Worm (Caenorhabditis elegans) whole organism, L1 larva: Measurements from ENCODE around the gene C14C6.3.

Experiments
- C16A3.4 ChIP-seq: fragments of 150-350 bp; optimal IDR thresholded peaks from 2 replicates; lab custom pipeline; 2014; ENCODE audit warnings: missing biosample characterization, missing genetic modification characterization
- C34B4.2 ChIP-seq: sonication (generic microtip); optimal IDR thresholded peaks from 2 replicates; lab custom pipeline; 2017; ENCODE audit warnings: mild to moderate bottlenecking, missing genetic modification characterization, missing compliant biosample characterization
- F16B12.6 ChIP-seq: fragments of 150-350 bp; optimal IDR thresholded peaks from 2 replicates; lab custom pipeline; 2014; ENCODE audit warnings: missing biosample characterization, missing genetic modification characterization
- aly-2 ChIP-seq: fragments of 150-350 bp; optimal IDR thresholded peaks from 2 replicates; lab custom pipeline; 2014; ENCODE audit warnings: missing biosample characterization, missing genetic modification characterization
- blmp-1 ChIP-seq: fragments of 150-350 bp; optimal IDR thresholded peaks from 2 replicates; lab custom pipeline; 2014; ENCODE audit warnings: missing biosample characterization, missing genetic modification characterization
- ceh-63 ChIP-seq: fragments of 200-800 bp; sonication (Bioruptor generic); optimal IDR thresholded peaks from 2 replicates; lab custom pipeline; 2018; ENCODE audit warnings: mild to moderate bottlenecking, missing genetic modification characterization, missing compliant biosample characterization
- ceh-82 ChIP-seq, 3 experiments: fragments of 150-350 bp in 1 of 3; sonication (generic microtip) in 2 of 3; optimal IDR thresholded peaks; 2 replicates each; lab custom pipeline; 2014 to 2017; ENCODE audit warnings: missing biosample characterization in 3 of 3, missing genetic modification characterization in 3 of 3
- ceh-88 ChIP-seq: fragments of 200-800 bp; sonication (Bioruptor generic); IDR thresholded peaks from 2 replicates; pipeline ENCODE4 v1.3.6; 2022; ENCODE audit warnings: missing genetic modification characterization, missing compliant biosample characterization
- dpl-1 ChIP-seq, 3 experiments: fragments of 150-350 bp in 2 of 3; sonication (generic microtip) in 1 of 3; optimal IDR thresholded peaks; 2 replicates each; lab custom pipeline; 2014 to 2017; ENCODE audit warnings: missing biosample characterization in 3 of 3, missing genetic modification characterization in 3 of 3, missing genetic modification reagents in 3 of 3
- efl-1 ChIP-seq, 4 experiments: fragments of 150-350 bp; optimal IDR thresholded peaks in 3 of 4; peaks in 1 of 4; 1 replicate in 1 of 4; 2 replicates in 3 of 4; lab custom pipeline; 2014; ENCODE audit warnings: missing biosample characterization in 2 of 4, missing genetic modification characterization in 2 of 4, missing genetic modification reagents in 2 of 4
- efl-3 ChIP-seq: fragments of 200-800 bp; sonication (Bioruptor generic); optimal IDR thresholded peaks from 2 replicates; lab custom pipeline; 2018; ENCODE audit warnings: mild to moderate bottlenecking, missing genetic modification characterization, missing compliant biosample characterization
- egl-27 ChIP-seq, 2 experiments: fragments of 150-350 bp in 1 of 2; sonication (generic microtip); optimal IDR thresholded peaks; 3 replicates each; lab custom pipeline; 2017 to 2018; ENCODE audit warnings: missing biosample characterization in 2 of 2, missing genetic modification characterization in 2 of 2, missing genetic modification reagents in 2 of 2
- elt-2 ChIP-seq: sonication (generic microtip); optimal IDR thresholded peaks from 2 replicates; lab custom pipeline; 2016; ENCODE audit warnings: missing genetic modification characterization, mild to moderate bottlenecking, inconsistent platforms, missing compliant biosample characterization, missing genetic modification reagents
- elt-3 ChIP-seq, 6 experiments: fragments of 150-350 bp in 1 of 6; sonication (generic microtip); optimal IDR thresholded peaks; 2 replicates each; lab custom pipeline; 2017 to 2018; ENCODE audit warnings: missing biosample characterization in 6 of 6, missing genetic modification characterization in 6 of 6, inconsistent platforms in 1 of 6
- fkh-10 ChIP-seq: sonication (generic microtip); optimal IDR thresholded peaks from 2 replicates; lab custom pipeline; 2017; ENCODE audit warnings: missing biosample characterization, missing genetic modification reagents, missing genetic modification characterization
- fkh-4 ChIP-seq: sonication (generic microtip); optimal IDR thresholded peaks from 2 replicates; lab custom pipeline; 2016; ENCODE audit warnings: missing compliant biosample characterization, missing genetic modification characterization, borderline replicate concordance
- grh-1 ChIP-seq: fragments of 200-800 bp; sonication (Bioruptor generic); IDR thresholded peaks from 2 replicates; pipeline ENCODE4 v1.3.6; 2022; ENCODE audit warnings: missing genetic modification reagents, missing genetic modification characterization, missing compliant biosample characterization
- hpl-2 ChIP-seq: fragments of 150-350 bp; optimal IDR thresholded peaks from 2 replicates; lab custom pipeline; 2014; ENCODE audit warnings: missing biosample characterization, missing genetic modification reagents, missing genetic modification characterization
- lin-13 ChIP-seq: fragments of 150-350 bp; optimal IDR thresholded peaks from 2 replicates; lab custom pipeline; 2014; ENCODE audit warnings: missing biosample characterization, missing genetic modification reagents, missing genetic modification characterization
- lin-14 ChIP-seq: fragments of 200-800 bp; sonication (Bioruptor generic); optimal IDR thresholded peaks from 2 replicates; lab custom pipeline; 2018; ENCODE audit warnings: mild to moderate bottlenecking, missing genetic modification characterization, moderate library complexity, missing compliant biosample characterization
- lin-35 ChIP-seq, 2 experiments: fragments of 150-350 bp; optimal IDR thresholded peaks; 2 replicates each; lab custom pipeline; 2014; ENCODE audit warnings: missing biosample characterization in 2 of 2, missing genetic modification characterization in 2 of 2, missing genetic modification reagents in 2 of 2
- lsy-2 ChIP-seq, 2 experiments: fragments of 150-350 bp; optimal IDR thresholded peaks; 2 replicates each; lab custom pipeline; 2014; ENCODE audit warnings: missing biosample characterization in 2 of 2, missing genetic modification characterization in 2 of 2
- mdl-1 ChIP-seq, 2 experiments: fragments of 150-350 bp; optimal IDR thresholded peaks; 2 replicates each; lab custom pipeline; 2014 to 2017; ENCODE audit warnings: missing biosample characterization in 2 of 2, missing genetic modification characterization in 2 of 2, inconsistent platforms in 1 of 2
- mef-2 ChIP-seq: fragments of 150-350 bp; optimal IDR thresholded peaks from 2 replicates; lab custom pipeline; 2014; ENCODE audit warnings: missing biosample characterization, missing genetic modification characterization
- mep-1 ChIP-seq: fragments of 150-350 bp; optimal IDR thresholded peaks from 2 replicates; lab custom pipeline; 2014; ENCODE audit warnings: missing biosample characterization, missing genetic modification characterization
- nhr-11 ChIP-seq: fragments of 150-350 bp; optimal IDR thresholded peaks from 2 replicates; lab custom pipeline; 2014; ENCODE audit warnings: missing biosample characterization, missing genetic modification characterization
- nhr-19 ChIP-seq: fragments of 200-800 bp; sonication (Bioruptor generic); conservative IDR thresholded peaks from 2 replicates; pipeline ENCODE4 v1.3.6; 2022; ENCODE audit warnings: missing genetic modification characterization, missing compliant biosample characterization
- nhr-20 ChIP-seq: sonication (generic microtip); optimal IDR thresholded peaks from 2 replicates; lab custom pipeline; 2016; ENCODE audit warnings: mild to moderate bottlenecking, missing genetic modification characterization, missing compliant biosample characterization
- nhr-237 ChIP-seq: fragments of 150-350 bp; optimal IDR thresholded peaks from 2 replicates; lab custom pipeline; 2014; ENCODE audit warnings: missing biosample characterization, missing genetic modification characterization
- nhr-28 ChIP-seq: fragments of 150-350 bp; optimal IDR thresholded peaks from 2 replicates; lab custom pipeline; 2014; ENCODE audit warnings: missing biosample characterization, missing genetic modification characterization
- nhr-76 ChIP-seq: sonication (generic microtip); optimal IDR thresholded peaks from 2 replicates; lab custom pipeline; 2017; ENCODE audit warnings: missing biosample characterization, missing genetic modification characterization
- nhr-77 ChIP-seq: fragments of 150-350 bp; optimal IDR thresholded peaks from 2 replicates; lab custom pipeline; 2014; ENCODE audit warnings: missing biosample characterization, missing genetic modification characterization
- nhr-85 ChIP-seq: sonication (generic microtip); peaks from one replicate; lab custom pipeline; 2016; ENCODE audit warnings: missing genetic modification characterization, inconsistent platforms, missing compliant biosample characterization
- nhr-90 ChIP-seq: sonication (generic microtip); optimal IDR thresholded peaks from 2 replicates; lab custom pipeline; 2016; ENCODE audit warnings: mild to moderate bottlenecking, missing genetic modification characterization, missing compliant biosample characterization; ENCODE audit not compliant: poor library complexity
- pag-3 ChIP-seq: sonication (generic microtip); optimal IDR thresholded peaks from 2 replicates; lab custom pipeline; 2017; ENCODE audit warnings: missing genetic modification characterization, mild to moderate bottlenecking, missing compliant biosample characterization, antibody characterized with exemption, borderline replicate concordance; ENCODE audit not compliant: insufficient read depth
- pax-3 ChIP-seq: fragments of 200-800 bp; sonication (Bioruptor generic); optimal IDR thresholded peaks from 2 replicates; lab custom pipeline; 2018; ENCODE audit warnings: mild to moderate bottlenecking, missing genetic modification characterization, moderate library complexity, missing compliant biosample characterization
- skn-1 ChIP-seq: fragments of 150-350 bp; optimal IDR thresholded peaks from 2 replicates; lab custom pipeline; 2014; ENCODE audit warnings: missing biosample characterization, missing genetic modification characterization
- snpc-4 ChIP-seq: fragments of 150-350 bp; optimal IDR thresholded peaks from 2 replicates; lab custom pipeline; 2014; ENCODE audit warnings: missing biosample characterization, missing genetic modification characterization
- snu-23 ChIP-seq: sonication (generic microtip); optimal IDR thresholded peaks from 2 replicates; lab custom pipeline; 2016; ENCODE audit warnings: missing genetic modification characterization, missing compliant biosample characterization
- tlp-1 ChIP-seq: fragments of 150-350 bp; optimal IDR thresholded peaks from 2 replicates; lab custom pipeline; 2014; ENCODE audit warnings: missing biosample characterization, missing genetic modification characterization
- unc-130 ChIP-seq: fragments of 150-350 bp; optimal IDR thresholded peaks from 2 replicates; lab custom pipeline; 2017; ENCODE audit warnings: missing biosample characterization, missing genetic modification characterization, inconsistent platforms
- unc-86 ChIP-seq: sonication (generic microtip); optimal IDR thresholded peaks from 2 replicates; lab custom pipeline; 2016; ENCODE audit warnings: missing genetic modification characterization, missing compliant biosample characterization
- xbp-1 ChIP-seq: sonication (generic microtip); optimal IDR thresholded peaks from 2 replicates; lab custom pipeline; 2016; ENCODE audit warnings: missing genetic modification characterization, missing compliant biosample characterization
- zag-1 ChIP-seq: fragments of 150-350 bp; optimal IDR thresholded peaks from 2 replicates; lab custom pipeline; 2014; ENCODE audit warnings: missing biosample characterization, missing genetic modification characterization
- zip-4 ChIP-seq: fragments of 200-800 bp; sonication (Bioruptor generic); optimal IDR thresholded peaks from 2 replicates; lab custom pipeline; 2018; ENCODE audit warnings: mild to moderate bottlenecking, missing genetic modification characterization, moderate library complexity, missing compliant biosample characterization
- ztf-4 ChIP-seq: fragments of 150-350 bp; optimal IDR thresholded peaks from 2 replicates; lab custom pipeline; 2014; ENCODE audit warnings: missing biosample characterization, missing genetic modification characterization

The C14C6.3 gene

ce11 chrV:532046-532445, 11.2 kb upstream of the C14C6.3 start, which contains the start of gene nhr-58 (continued):
- peak in 2 of 6 experiments; percentile 18 to 29 for TF ChIP-seq elt-3 (tag; optimal IDR thresholded peaks at IDR 0.05; lab: Kevin White, UChicago)
- TF ChIP-seq dpl-1 (GFP tag; optimal IDR thresholded peaks at IDR 0.05; lab: Kevin White, UChicago): peak in 2 of 3 experiments; percentile 8 to 17
- TF ChIP-seq C34B4.2 (tag; lab: Kevin White, UChicago): no peak
- no peak for TF ChIP-seq nhr-76 (tag; lab: Kevin White, UChicago)
- TF ChIP-seq pag-3 (tag; lab: Kevin White, UChicago): no peak
- peak; percentile 43 for TF ChIP-seq skn-1 (tag; lab: Kevin White, UChicago)
- no peak for TF ChIP-seq ceh-63
- no peak for TF ChIP-seq aly-2 (tag; lab: Kevin White, UChicago)
- TF ChIP-seq zag-1: no peak
- no peak for TF ChIP-seq ceh-88 (GFP tag; lab: Robert Waterston, UW)
- peak; percentile 65 for TF ChIP-seq elt-2
- peak; percentile 58 for TF ChIP-seq nhr-19 (GFP tag; lab: Robert Waterston, UW)

- TF ChIP-seq fkh-4 (no peak), nhr-11 (no peak), grh-1 (GFP tag; lab: Robert Waterston, UW) (no peak), mdl-1 (tag; optimal IDR thresholded peaks at IDR 0.05; lab: Kevin White, UChicago) (peak in 1 of 2 experiments; percentile 19), lin-13 (GFP tag; lab: Kevin White, UChicago) (no peak), nhr-90 (peak; percentile 13), lsy-2 (tag; optimal IDR thresholded peaks at IDR 0.05; lab: Kevin White, UChicago) (peak in 1 of 2 experiments; percentile 0), zip-4 (GFP tag; lab: Kevin White, UChicago) (no peak), unc-130 (tag; lab: Kevin White, UChicago) (no peak), tlp-1 (tag; lab: Kevin White, UChicago) (no peak), snu-23 (peak; percentile 57), blmp-1 (tag; lab: Kevin White, UChicago) (peak; percentile 43), efl-1 (optimal IDR thresholded peaks at IDR 0.05; lab: Kevin White, UChicago) (peak in 1 of 2 experiments; percentile 1), efl-1 (GFP tag; optimal IDR thresholded peaks at IDR 0.05 in 1 of 2; lab: Kevin White, UChicago) (no peak), nhr-20 (peak; percentile 56), unc-86 (no peak), mep-1 (peak; percentile 54), C16A3.4 (tag; lab: Kevin White, UChicago) (no peak), nhr-77 (tag; lab: Kevin White, UChicago) (peak; percentile 28), dpl-1 (GFP tag; optimal IDR thresholded peaks at IDR 0.05; lab: Kevin White, UChicago) (peak in 1 of 3 experiments; percentile 16), elt-2 (peak; percentile 35), ztf-4 (tag; lab: Kevin White, UChicago) (no peak), snpc-4 (tag; lab: Kevin White, UChicago) (no peak), lin-35 (GFP tag; optimal IDR thresholded peaks at IDR 0.05; lab: Kevin White, UChicago) (peak in 1 of 2 experiments; percentile 44), elt-3 (tag; optimal IDR thresholded peaks at IDR 0.05; lab: Kevin White, UChicago) (peak in 2 of 6 experiments; percentile 25 to 44), nhr-85 (tag; lab: Kevin White, UChicago) (peak; percentile 77), lin-14 (GFP tag; lab: Kevin White, UChicago) (peak; percentile 92), nhr-237 (tag; lab: Kevin White, UChicago) (no peak)
These were observed 9.1 kb upstream of the C14C6.3 start, which contains the start of gene nhr-132 for ce11 chrV:534176-534575. nhr-132 (plus strand) TSS chrV:534446.

ce11 chrV:536571-536970, 6.7 kb upstream of the C14C6.3 start, which contains the start of gene C14C6.5:
C14C6.5 (plus strand) TSS chrV:536628.
- TF ChIP-seq pax-3 (tag; lab: Kevin White, UChicago) (no peak), efl-3 (GFP tag; lab: Kevin White, UChicago) (no peak), F16B12.6 (tag; lab: Kevin White, UChicago) (no peak), skn-1 (tag; lab: Kevin White, UChicago) (no peak), tlp-1 (tag; lab: Kevin White, UChicago) (no peak), nhr-28 (tag; lab: Kevin White, UChicago) (no peak), egl-27 (tag; optimal IDR thresholded peaks at IDR 0.05; lab: Kevin White, UChicago) (no peak), mef-2 (tag; lab: Kevin White, UChicago) (no peak), xbp-1 (tag; lab: Kevin White, UChicago) (no peak), nhr-76 (tag; lab: Kevin White, UChicago) (no peak), hpl-2 (GFP tag; lab: Kevin White, UChicago) (no peak), nhr-77 (tag; lab: Kevin White, UChicago) (no peak), ceh-82 (tag; optimal IDR thresholded peaks at IDR 0.05; lab: Kevin White, UChicago) (no peak), snpc-4 (tag; lab: Kevin White, UChicago) (no peak), fkh-10 (GFP tag; lab: Kevin White, UChicago) (no peak)
